Fruit fly (Drosophila melanogaster) whole organism, prepupa: ENCODE measurements around the gene Snx27.

ENCODE experiments used
- CG15336 ChIP-seq: fragments of 200-800 bp; sonication (Bioruptor generic); IDR thresholded peaks from 2 replicates; pipeline ENCODE4 v1.3.6; 2022; ENCODE audit warnings: missing biosample characterization, missing genetic modification characterization
- CG16779 ChIP-seq: fragments of 200-800 bp; sonication (Bioruptor generic); optimal IDR thresholded peaks from 3 replicates; lab custom pipeline; 2017; ENCODE audit warnings: missing biosample characterization, mild to moderate bottlenecking, missing genetic modification characterization
- CG32006 ChIP-seq: fragments of 200-800 bp; sonication (Bioruptor generic); optimal IDR thresholded peaks from 3 replicates; lab custom pipeline; 2017; ENCODE audit warnings: missing biosample characterization, mild to moderate bottlenecking, missing genetic modification characterization
- CG8632 ChIP-seq: fragments of 200-800 bp; sonication (Bioruptor generic); optimal IDR thresholded peaks from 3 replicates; lab custom pipeline; 2016; ENCODE audit warnings: missing biosample characterization, missing genetic modification characterization
- Ets21C ChIP-seq: fragments of 200-800 bp; sonication (Bioruptor generic); optimal IDR thresholded peaks from 3 replicates; lab custom pipeline; 2016; ENCODE audit warnings: missing biosample characterization, missing genetic modification characterization
- Hr39 ChIP-seq: fragments of 200-800 bp; sonication (Bioruptor generic); optimal IDR thresholded peaks from 2 replicates; lab custom pipeline; 2016; ENCODE audit warnings: missing biosample characterization, missing genetic modification characterization
- OdsH ChIP-seq: fragments of 200-800 bp; sonication (Bioruptor generic); optimal IDR thresholded peaks from 3 replicates; lab custom pipeline; 2016; ENCODE audit warnings: missing biosample characterization, missing genetic modification characterization
- dsx ChIP-seq: fragments of 200-800 bp; optimal IDR thresholded peaks from 3 replicates; lab custom pipeline; 2019; ENCODE audit warnings: missing biosample characterization, mild to moderate bottlenecking, missing genetic modification characterization, moderate library complexity; ENCODE audit not compliant: poor library complexity, severe bottlenecking
- spab ChIP-seq: fragments of 200-800 bp; sonication (Bioruptor generic); optimal IDR thresholded peaks from 2 replicates; lab custom pipeline; 2017; ENCODE audit warnings: missing biosample characterization, mild to moderate bottlenecking, missing genetic modification characterization, missing genetic modification reagents
- ss ChIP-seq, 2 experiments: fragments of 200-800 bp; sonication (Bioruptor generic); optimal IDR thresholded peaks; 2 replicates in 1 of 2; 3 replicates in 1 of 2; lab custom pipeline; 2017 to 2018; ENCODE audit warnings: mild to moderate bottlenecking in 2 of 2, missing biosample characterization in 2 of 2, missing genetic modification characterization in 2 of 2, moderate library complexity in 1 of 2
- vri ChIP-seq: fragments of 200-800 bp; sonication (Bioruptor generic); optimal IDR thresholded peaks from 3 replicates; lab custom pipeline; 2016; ENCODE audit warnings: missing biosample characterization, mild to moderate bottlenecking, missing genetic modification characterization

dm6 chrX:5751949-5752348, 14.1 kb upstream of the Snx27 start, which contains the start of gene CG15772:
- TF ChIP-seq CG16779 (tag; lab: Kevin White, UChicago) (no peak), Hr39 (no peak), vri (GFP tag; lab: Kevin White, UChicago) (no peak), CG8632 (GFP tag; lab: Kevin White, UChicago) (no peak), CG15336 (GFP tag; lab: Robert Waterston, UW) (no peak), ss (GFP tag; optimal IDR thresholded peaks at IDR 0.05; lab: Kevin White, UChicago) (no peak), spab (GFP tag; lab: Kevin White, UChicago) (no peak), Ets21C (GFP tag; lab: Kevin White, UChicago) (no peak), CG32006 (GFP tag; lab: Kevin White, UChicago) (no peak), dsx (GFP tag; lab: Kevin White, UChicago) (no peak), OdsH (GFP tag; lab: Kevin White, UChicago) (no peak)
